Worm (Caenorhabditis elegans) whole organism, midembryonic: ENCODE results near the gene ceh-74.

Source experiments
- T22C8.4 ChIP-seq: fragments of 200-800 bp; sonication (Bioruptor generic); IDR thresholded peaks from 2 replicates; pipeline ENCODE4 v1.3.6; 2022; ENCODE audit warnings: missing genetic modification characterization, missing compliant biosample characterization
- cog-1 ChIP-seq: sonication (generic microtip); optimal IDR thresholded peaks from 2 replicates; lab custom pipeline; 2016; ENCODE audit warnings: missing genetic modification characterization, missing compliant biosample characterization
- flt-1 ChIP-seq: fragments of 200-800 bp; sonication (Bioruptor generic); IDR thresholded peaks from 2 replicates; pipeline ENCODE4 v1.3.6; 2022; ENCODE audit warnings: missing genetic modification characterization, missing compliant biosample characterization
- klf-2 ChIP-seq: fragments of 200-800 bp; sonication (Bioruptor generic); conservative IDR thresholded peaks from 2 replicates; pipeline ENCODE4 v1.3.6; 2022; ENCODE audit warnings: missing genetic modification reagents, missing genetic modification characterization, missing compliant biosample characterization
- med-1 ChIP-seq: sonication (generic microtip); optimal IDR thresholded peaks from 2 replicates; lab custom pipeline; 2017; ENCODE audit warnings: missing genetic modification characterization, mild to moderate bottlenecking, missing compliant biosample characterization, antibody characterized with exemption, missing genetic modification reagents; ENCODE audit not compliant: insufficient read depth
- ref-1 ChIP-seq: fragments of 200-800 bp; sonication (Bioruptor generic); conservative IDR thresholded peaks from 2 replicates; pipeline ENCODE4 v1.3.6; 2022; ENCODE audit warnings: missing genetic modification reagents, missing genetic modification characterization, missing compliant biosample characterization
- tab-1 ChIP-seq: fragments of 200-800 bp; sonication (Bioruptor generic); IDR thresholded peaks from 2 replicates; pipeline ENCODE4 v1.3.6; 2022; ENCODE audit warnings: missing genetic modification characterization, missing compliant biosample characterization
- ztf-23 ChIP-seq: fragments of 200-800 bp; sonication (Bioruptor generic); IDR thresholded peaks from 2 replicates; pipeline ENCODE4 v1.3.6; 2022; ENCODE audit warnings: missing genetic modification reagents, missing genetic modification characterization, missing compliant biosample characterization
- ztf-29 ChIP-seq: fragments of 200-800 bp; sonication (Bioruptor generic); IDR thresholded peaks from 2 replicates; pipeline ENCODE4 v1.3.6; 2022; ENCODE audit warnings: missing genetic modification reagents, missing genetic modification characterization, missing compliant biosample characterization

ceh-74 gene

DNA sequence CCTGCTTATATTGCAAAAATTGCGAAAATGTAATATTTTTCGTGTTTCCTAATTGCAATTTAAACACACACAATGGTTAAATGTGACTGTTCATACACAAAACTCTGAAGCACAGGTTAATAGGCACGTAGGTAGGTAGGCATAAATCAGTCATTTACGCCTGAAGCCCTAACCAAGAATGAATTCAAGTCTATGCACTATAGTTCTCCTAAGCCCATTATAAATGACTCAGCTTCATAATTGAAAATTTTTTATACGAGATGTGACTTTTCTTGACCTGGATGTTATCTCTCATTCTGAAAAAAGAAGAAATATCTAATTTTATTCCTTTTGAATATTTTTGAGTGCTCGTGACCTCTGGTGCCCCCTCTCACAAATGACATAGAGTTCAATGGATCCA is 36.0 kb upstream of the ceh-74 start:
- no peak for TF ChIP-seq ztf-29
- no peak for TF ChIP-seq klf-2 (GFP tag; lab: Robert Waterston, UW)
- no peak for TF ChIP-seq flt-1 (GFP tag; lab: Robert Waterston, UW)
- no peak for TF ChIP-seq ztf-23 (GFP tag; lab: Robert Waterston, UW)
- no peak for TF ChIP-seq cog-1 (tag; lab: Kevin White, UChicago)
- no peak for TF ChIP-seq tab-1 (GFP tag; lab: Robert Waterston, UW)
- TF ChIP-seq med-1 (GFP tag; lab: Kevin White, UChicago) = no peak
- no peak for TF ChIP-seq ref-1 (GFP tag; lab: Robert Waterston, UW)
- TF ChIP-seq T22C8.4 (GFP tag; lab: Robert Waterston, UW) = no peak

DNA sequence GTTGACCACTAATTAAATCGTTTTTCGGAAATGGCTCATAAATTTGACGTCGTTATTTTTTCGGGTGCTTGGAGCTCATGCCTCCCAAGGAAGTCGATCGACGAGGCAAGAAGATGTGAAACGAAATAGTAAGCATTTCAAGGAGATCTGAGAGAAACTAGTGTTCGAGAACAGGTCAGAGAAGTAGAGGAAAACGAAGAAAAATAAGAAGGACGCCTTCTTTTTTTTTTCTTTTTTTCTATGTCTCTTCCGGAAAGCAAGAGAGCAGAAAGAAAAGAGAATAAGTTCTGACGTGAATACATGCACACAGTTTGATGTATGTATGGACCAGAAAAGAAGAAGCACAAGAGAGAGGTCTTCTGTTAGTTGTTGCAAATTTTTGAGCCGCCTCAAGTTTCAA is 34.2 kb upstream of the ceh-74 start:
- TF ChIP-seq flt-1 (GFP tag; lab: Robert Waterston, UW) (no peak), tab-1 (GFP tag; lab: Robert Waterston, UW) (no peak), klf-2 (GFP tag; lab: Robert Waterston, UW) (no peak), med-1 (GFP tag; lab: Kevin White, UChicago) (no peak), cog-1 (tag; lab: Kevin White, UChicago) (no peak), ztf-29 (no peak), T22C8.4 (GFP tag; lab: Robert Waterston, UW) (no peak), ztf-23 (GFP tag; lab: Robert Waterston, UW) (no peak), ref-1 (GFP tag; lab: Robert Waterston, UW) (no peak)

DNA sequence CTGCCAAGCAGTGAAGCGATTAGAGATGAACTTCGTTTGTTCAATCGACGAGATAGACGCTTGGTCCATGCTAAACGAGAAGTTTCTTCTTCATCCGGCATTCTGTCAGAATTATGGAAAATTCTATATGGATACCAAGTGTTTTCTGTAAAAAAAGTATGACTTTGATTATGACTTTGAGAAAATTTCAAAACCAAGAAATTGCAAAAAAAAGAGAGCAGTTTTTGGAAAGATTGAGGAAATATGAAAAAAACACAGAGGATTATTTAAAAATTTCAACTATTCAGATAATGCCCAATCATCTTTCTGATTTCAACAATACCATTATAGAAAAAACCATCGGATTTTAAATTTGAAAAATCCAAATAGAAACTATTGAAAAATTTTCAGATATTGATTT is 32.6 kb upstream of the ceh-74 start, which contains the start of gene par-1:
Gene par-1, minus strand, starts transcription at position 101 of the 400 bp plus-strand sequence.
- TF ChIP-seq cog-1 (tag; lab: Kevin White, UChicago) = no peak
- TF ChIP-seq med-1 (GFP tag; lab: Kevin White, UChicago) = no peak
- no peak for TF ChIP-seq ztf-23 (GFP tag; lab: Robert Waterston, UW)
- no peak for TF ChIP-seq klf-2 (GFP tag; lab: Robert Waterston, UW)
- TF ChIP-seq tab-1 (GFP tag; lab: Robert Waterston, UW) = no peak
- no peak for TF ChIP-seq ztf-29
- TF ChIP-seq flt-1 (GFP tag; lab: Robert Waterston, UW) = no peak
- TF ChIP-seq ref-1 (GFP tag; lab: Robert Waterston, UW) = no peak
- TF ChIP-seq T22C8.4 (GFP tag; lab: Robert Waterston, UW) = no peak

DNA sequence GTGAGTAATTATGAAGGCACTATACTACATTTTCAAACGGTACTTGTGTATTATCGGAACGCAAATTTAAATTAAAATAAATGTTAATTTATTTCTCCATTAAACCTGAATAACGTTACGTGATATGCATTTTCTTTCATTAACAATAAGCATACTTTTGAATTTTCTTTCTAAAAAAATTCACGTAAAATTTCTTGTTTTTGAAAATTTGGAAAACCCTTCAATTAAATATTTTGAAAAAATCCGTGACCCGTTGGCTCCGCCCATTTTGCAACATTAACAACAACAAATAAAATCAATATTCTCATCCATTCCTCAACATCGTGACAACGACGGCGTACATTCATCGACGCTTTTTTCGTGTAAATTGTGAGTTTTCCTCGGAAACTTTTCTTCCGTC is 31.7 kb upstream of the ceh-74 start, which contains the start of gene acs-10:
Gene acs-10, plus strand, starts transcription at position 301 of the 400 bp plus-strand sequence.
- TF ChIP-seq T22C8.4 (GFP tag; lab: Robert Waterston, UW) (no peak), klf-2 (GFP tag; lab: Robert Waterston, UW) (no peak), cog-1 (tag; lab: Kevin White, UChicago) (no peak), med-1 (GFP tag; lab: Kevin White, UChicago) (no peak), flt-1 (GFP tag; lab: Robert Waterston, UW) (no peak), tab-1 (GFP tag; lab: Robert Waterston, UW) (no peak), ztf-29 (no peak), ref-1 (GFP tag; lab: Robert Waterston, UW) (no peak), ztf-23 (GFP tag; lab: Robert Waterston, UW) (no peak)

- TF ChIP-seq T22C8.4 (GFP tag; lab: Robert Waterston, UW) (no peak), klf-2 (GFP tag; lab: Robert Waterston, UW) (no peak), ztf-23 (GFP tag; lab: Robert Waterston, UW) (no peak), cog-1 (tag; lab: Kevin White, UChicago) (no peak), ref-1 (GFP tag; lab: Robert Waterston, UW) (no peak)
Observed at ce11 chrV:14147114-14147513, 30.8 kb upstream of the ceh-74 start.

ce11 chrV:14149125-14149524 is 28.8 kb upstream of the ceh-74 start:
- TF ChIP-seq med-1 (GFP tag; lab: Kevin White, UChicago) = no peak

ce11 chrV:14150966-14151365 is 26.9 kb upstream of the ceh-74 start:
- TF ChIP-seq tab-1 (GFP tag; lab: Robert Waterston, UW) (no peak), flt-1 (GFP tag; lab: Robert Waterston, UW) (no peak), klf-2 (GFP tag; lab: Robert Waterston, UW) (no peak), ztf-23 (GFP tag; lab: Robert Waterston, UW) (no peak), T22C8.4 (GFP tag; lab: Robert Waterston, UW) (no peak), cog-1 (tag; lab: Kevin White, UChicago) (no peak), ref-1 (GFP tag; lab: Robert Waterston, UW) (no peak), ztf-29 (no peak), med-1 (GFP tag; lab: Kevin White, UChicago) (no peak)

DNA sequence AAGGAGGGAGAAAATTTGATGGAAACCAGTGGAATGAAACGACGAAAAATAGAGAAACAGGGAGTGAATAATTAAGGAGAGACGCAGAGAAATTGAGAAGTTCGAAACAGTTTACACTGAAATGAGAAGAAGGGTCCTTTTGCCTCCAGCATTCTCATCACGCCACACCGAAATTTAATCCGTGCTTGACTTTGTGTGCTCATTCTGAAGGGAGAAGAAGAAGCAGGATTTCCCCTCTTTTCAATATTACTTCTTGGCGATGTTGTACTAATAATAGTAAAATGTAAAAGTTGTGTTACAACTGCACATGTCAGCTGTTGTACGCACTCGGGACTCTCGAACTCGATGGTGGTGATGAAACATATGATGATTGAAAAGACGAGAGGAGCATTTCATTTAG is 24.3 kb upstream of the ceh-74 start:
- TF ChIP-seq med-1 (GFP tag; lab: Kevin White, UChicago) (no peak), cog-1 (tag; lab: Kevin White, UChicago) (peak; percentile 5)

- TF ChIP-seq T22C8.4 (GFP tag; lab: Robert Waterston, UW) (no peak), flt-1 (GFP tag; lab: Robert Waterston, UW) (no peak), ref-1 (GFP tag; lab: Robert Waterston, UW) (no peak), tab-1 (GFP tag; lab: Robert Waterston, UW) (no peak), cog-1 (tag; lab: Kevin White, UChicago) (no peak), med-1 (GFP tag; lab: Kevin White, UChicago) (no peak), klf-2 (GFP tag; lab: Robert Waterston, UW) (no peak), ztf-29 (no peak), ztf-23 (GFP tag; lab: Robert Waterston, UW) (no peak)
Observed at ce11 chrV:14156468-14156867, 21.4 kb upstream of the ceh-74 start, which contains the start of gene AH10.2. Gene AH10.2, plus strand, starts transcription at chrV:14156768.

DNA sequence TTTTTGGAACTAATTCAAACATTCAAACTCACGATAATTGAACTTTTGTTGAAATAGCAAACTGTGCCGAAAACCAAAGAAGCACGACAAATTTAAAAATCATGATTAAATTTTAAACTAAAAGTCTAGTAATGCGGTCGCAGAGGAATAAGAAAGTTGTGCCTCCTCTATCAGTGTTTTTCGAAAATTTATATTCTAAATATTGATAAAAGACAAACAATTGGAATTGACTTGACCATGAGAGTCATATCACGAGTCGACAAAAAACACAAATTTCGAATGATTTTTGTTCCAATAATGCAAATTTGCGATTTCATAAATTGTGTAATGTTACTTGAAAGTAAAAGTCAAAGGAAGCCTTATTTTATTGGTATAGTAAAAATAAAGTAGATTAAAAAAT is 17.2 kb upstream of the ceh-74 start, which contains the start of gene cest-1.2:
Gene cest-1.2, minus strand, starts transcription at position 165 of the 400 bp plus-strand sequence.
- TF ChIP-seq flt-1 (GFP tag; lab: Robert Waterston, UW) (no peak), ztf-29 (no peak), T22C8.4 (GFP tag; lab: Robert Waterston, UW) (no peak), cog-1 (tag; lab: Kevin White, UChicago) (no peak), ztf-23 (GFP tag; lab: Robert Waterston, UW) (no peak), tab-1 (GFP tag; lab: Robert Waterston, UW) (no peak)
